Worm (Caenorhabditis elegans) whole organism, young adult: ENCODE results near the gene Y51H7C.9.

ENCODE experiments used
- B0019.2 ChIP-seq: fragments of 200-800 bp; sonication (Bioruptor generic); conservative IDR thresholded peaks from 2 replicates; pipeline ENCODE4 v1.3.6; 2022; ENCODE audit warnings: missing genetic modification reagents, missing genetic modification characterization, missing compliant biosample characterization
- B0261.1 ChIP-seq: sonication (generic microtip); optimal IDR thresholded peaks from 2 replicates; lab custom pipeline; 2016; ENCODE audit warnings: mild to moderate bottlenecking, missing genetic modification characterization, moderate library complexity, missing compliant biosample characterization
- B0336.3 ChIP-seq: fragments of 200-800 bp; sonication (Bioruptor generic); IDR thresholded peaks from 2 replicates; pipeline ENCODE4 v1.3.6; 2022; ENCODE audit warnings: missing genetic modification characterization, missing compliant biosample characterization
- C06A6.2 ChIP-seq: fragments of 200-800 bp; sonication (Bioruptor generic); conservative IDR thresholded peaks from 2 replicates; pipeline ENCODE4 v1.3.6; 2022; ENCODE audit warnings: missing genetic modification characterization, missing compliant biosample characterization
- F22D6.2 ChIP-seq: sonication (generic microtip); optimal IDR thresholded peaks from 2 replicates; lab custom pipeline; 2016; ENCODE audit warnings: mild to moderate bottlenecking, missing genetic modification characterization, missing compliant biosample characterization
- F39B2.1 ChIP-seq: fragments of 200-800 bp; sonication (Bioruptor generic); IDR thresholded peaks from 2 replicates; pipeline ENCODE4 v1.3.6; 2022; ENCODE audit warnings: missing genetic modification reagents, missing genetic modification characterization, missing compliant biosample characterization
- F49E8.2 ChIP-seq: sonication (generic microtip); optimal IDR thresholded peaks from 3 replicates; lab custom pipeline; 2017; ENCODE audit warnings: missing genetic modification characterization, mild to moderate bottlenecking, missing compliant biosample characterization, antibody characterized with exemption, moderate library complexity; ENCODE audit not compliant: insufficient read depth
- F57A8.1 ChIP-seq: fragments of 200-800 bp; sonication (Bioruptor generic); optimal IDR thresholded peaks from 2 replicates; lab custom pipeline; 2018; ENCODE audit warnings: mild to moderate bottlenecking, missing genetic modification characterization, moderate library complexity, missing compliant biosample characterization
- F57C9.4 ChIP-seq: sonication (generic microtip); optimal IDR thresholded peaks from 2 replicates; lab custom pipeline; 2017; ENCODE audit warnings: mild to moderate bottlenecking, missing genetic modification characterization, missing compliant biosample characterization
- K12H6.12 ChIP-seq: fragments of 200-800 bp; sonication (Bioruptor generic); optimal IDR thresholded peaks from 2 replicates; lab custom pipeline; 2018; ENCODE audit warnings: mild to moderate bottlenecking, missing genetic modification characterization, missing compliant biosample characterization
- T26A5.8 ChIP-seq: sonication (generic microtip); optimal IDR thresholded peaks from 2 replicates; lab custom pipeline; 2016; ENCODE audit warnings: missing genetic modification characterization, missing compliant biosample characterization
- Y53F4B.3 ChIP-seq: fragments of 200-800 bp; sonication (Bioruptor generic); IDR thresholded peaks from 2 replicates; pipeline ENCODE4 v1.3.6; 2022; ENCODE audit warnings: missing genetic modification reagents, missing genetic modification characterization, missing compliant biosample characterization
- Y79H2A.3 ChIP-seq: fragments of 200-800 bp; sonication (Bioruptor generic); conservative IDR thresholded peaks from 2 replicates; pipeline ENCODE4 v1.3.6; 2022; ENCODE audit warnings: missing genetic modification reagents, missing genetic modification characterization, missing compliant biosample characterization
- ZK185.1 ChIP-seq: sonication (generic microtip); optimal IDR thresholded peaks from 2 replicates; lab custom pipeline; 2016; ENCODE audit warnings: mild to moderate bottlenecking, missing genetic modification characterization, missing compliant biosample characterization; ENCODE audit not compliant: poor library complexity, severe bottlenecking
- ama-1 ChIP-seq, 3 experiments: fragments of 150-350 bp in 1 of 3; sonication (generic microtip) in 2 of 3; optimal IDR thresholded peaks; 2 replicates each; lab custom pipeline; 2014 to 2018; ENCODE audit warnings: missing biosample characterization in 2 of 3, missing genetic modification characterization in 2 of 3, missing genetic modification reagents in 2 of 3
- atf-7 ChIP-seq: sonication (generic microtip); optimal IDR thresholded peaks from 2 replicates; lab custom pipeline; 2017; ENCODE audit warnings: mild to moderate bottlenecking, missing genetic modification characterization, missing compliant biosample characterization
- bed-2 ChIP-seq: fragments of 200-800 bp; sonication (Bioruptor generic); IDR thresholded peaks from 2 replicates; pipeline ENCODE4 v1.3.6; 2022; ENCODE audit warnings: missing genetic modification reagents, missing genetic modification characterization, missing compliant biosample characterization
- cebp-2 ChIP-seq: fragments of 200-800 bp; sonication (Bioruptor generic); IDR thresholded peaks from 2 replicates; pipeline ENCODE4 v1.3.6; 2022; ENCODE audit warnings: missing genetic modification characterization, missing compliant biosample characterization
- ceh-27 ChIP-seq: fragments of 200-800 bp; sonication (Bioruptor generic); optimal IDR thresholded peaks from 2 replicates; lab custom pipeline; 2018; ENCODE audit warnings: mild to moderate bottlenecking, missing genetic modification characterization, moderate library complexity, missing compliant biosample characterization
- ceh-40 ChIP-seq: fragments of 200-800 bp; sonication (Bioruptor generic); IDR thresholded peaks from 2 replicates; pipeline ENCODE4 v1.3.6; 2022; ENCODE audit warnings: missing genetic modification characterization, missing compliant biosample characterization
- dox-1 ChIP-seq: fragments of 200-800 bp; sonication (Bioruptor generic); IDR thresholded peaks from 2 replicates; pipeline ENCODE4 v1.3.6; 2022; ENCODE audit warnings: missing genetic modification reagents, missing genetic modification characterization, missing compliant biosample characterization
- dpff-1 ChIP-seq: sonication (generic microtip); optimal IDR thresholded peaks from 2 replicates; lab custom pipeline; 2017; ENCODE audit warnings: mild to moderate bottlenecking, missing genetic modification characterization, missing compliant biosample characterization
- egl-18 ChIP-seq: fragments of 200-800 bp; sonication (Bioruptor generic); IDR thresholded peaks from 2 replicates; pipeline ENCODE4 v1.3.6; 2022; ENCODE audit warnings: missing genetic modification reagents, missing genetic modification characterization, missing compliant biosample characterization
- egrh-3 ChIP-seq: fragments of 200-800 bp; sonication (Bioruptor generic); IDR thresholded peaks from 2 replicates; pipeline ENCODE4 v1.3.6; 2022; ENCODE audit warnings: missing genetic modification reagents, missing genetic modification characterization, missing compliant biosample characterization
- fkh-3 ChIP-seq: sonication (generic microtip); optimal IDR thresholded peaks from 2 replicates; lab custom pipeline; 2016; ENCODE audit warnings: mild to moderate bottlenecking, missing genetic modification characterization, missing compliant biosample characterization
- hlh-26 ChIP-seq: fragments of 200-800 bp; sonication (Bioruptor generic); conservative IDR thresholded peaks from 2 replicates; pipeline ENCODE4 v1.3.6; 2022; ENCODE audit warnings: missing genetic modification reagents, missing genetic modification characterization, missing compliant biosample characterization
- hsf-1 ChIP-seq: fragments of 200-800 bp; sonication (Bioruptor generic); IDR thresholded peaks from 2 replicates; pipeline ENCODE4 v1.3.6; 2022; ENCODE audit warnings: missing genetic modification reagents, missing genetic modification characterization, missing compliant biosample characterization
- let-607 ChIP-seq, 2 experiments: fragments of 200-800 bp in 1 of 2; sonication (Bioruptor generic) in 1 of 2; sonication (generic microtip) in 1 of 2; optimal IDR thresholded peaks; 2 replicates each; lab custom pipeline; 2016 to 2018; ENCODE audit warnings: mild to moderate bottlenecking in 2 of 2, missing compliant biosample characterization in 2 of 2, missing genetic modification characterization in 2 of 2, moderate library complexity in 2 of 2, missing genotype in 1 of 2
- lin-26 ChIP-seq: fragments of 200-800 bp; sonication (Bioruptor generic); IDR thresholded peaks from 2 replicates; pipeline ENCODE4 v1.3.6; 2022; ENCODE audit warnings: missing genetic modification reagents, missing genetic modification characterization, missing compliant biosample characterization
- lin-54 ChIP-seq: fragments of 200-800 bp; sonication (Bioruptor generic); optimal IDR thresholded peaks from 2 replicates; lab custom pipeline; 2018; ENCODE audit warnings: mild to moderate bottlenecking, missing genetic modification characterization, missing compliant biosample characterization
- madf-8 ChIP-seq: fragments of 200-800 bp; sonication (Bioruptor generic); conservative IDR thresholded peaks from 2 replicates; pipeline ENCODE4 v1.3.6; 2022; ENCODE audit warnings: missing genetic modification reagents, missing genetic modification characterization, missing compliant biosample characterization
- mcd-1 ChIP-seq: fragments of 200-800 bp; sonication (Bioruptor generic); IDR thresholded peaks from 2 replicates; pipeline ENCODE4 v1.3.6; 2022; ENCODE audit warnings: missing genetic modification reagents, missing genetic modification characterization, missing compliant biosample characterization
- mes-4 ChIP-seq: sonication (generic microtip); optimal IDR thresholded peaks from 2 replicates; lab custom pipeline; 2016; ENCODE audit warnings: missing genotype, missing genetic modification characterization, missing compliant biosample characterization
- mxl-1 ChIP-seq: sonication (generic microtip); optimal IDR thresholded peaks from 2 replicates; lab custom pipeline; 2016; ENCODE audit warnings: missing genetic modification characterization, missing compliant biosample characterization
- nfya-1 ChIP-seq: sonication (generic microtip); optimal IDR thresholded peaks from 2 replicates; lab custom pipeline; 2017; ENCODE audit warnings: antibody characterized with exemption, missing compliant biosample characterization, missing genetic modification characterization, borderline replicate concordance; ENCODE audit not compliant: insufficient read depth
- nfyb-1 ChIP-seq: fragments of 200-800 bp; sonication (Bioruptor generic); IDR thresholded peaks from 2 replicates; pipeline ENCODE4 v1.3.6; 2022; ENCODE audit warnings: missing genetic modification reagents, missing genetic modification characterization, missing compliant biosample characterization
- rcor-1 ChIP-seq: fragments of 200-800 bp; sonication (Bioruptor generic); IDR thresholded peaks from 2 replicates; pipeline ENCODE4 v1.3.6; 2022; ENCODE audit warnings: missing genetic modification reagents, missing genetic modification characterization, missing compliant biosample characterization
- snpc-1.3 ChIP-seq: sonication (generic microtip); optimal IDR thresholded peaks from 2 replicates; lab custom pipeline; 2017; ENCODE audit warnings: missing genetic modification characterization, mild to moderate bottlenecking, missing compliant biosample characterization, antibody characterized with exemption, moderate library complexity, missing genotype, missing genetic modification reagents; ENCODE audit not compliant: insufficient read depth
- tlf-1 ChIP-seq: fragments of 200-800 bp; sonication (Bioruptor generic); optimal IDR thresholded peaks from 2 replicates; lab custom pipeline; 2018; ENCODE audit warnings: mild to moderate bottlenecking, missing genetic modification characterization, missing compliant biosample characterization
- zfh-2 ChIP-seq: fragments of 200-800 bp; sonication (Bioruptor generic); conservative IDR thresholded peaks from 2 replicates; pipeline ENCODE4 v1.3.6; 2022; ENCODE audit warnings: missing genetic modification reagents, missing genetic modification characterization, missing compliant biosample characterization
- ztf-26 ChIP-seq: sonication (generic microtip); optimal IDR thresholded peaks from 2 replicates; lab custom pipeline; 2017; ENCODE audit warnings: missing genetic modification characterization, missing compliant biosample characterization
- ztf-28 ChIP-seq: fragments of 200-800 bp; sonication (Bioruptor generic); IDR thresholded peaks from 2 replicates; pipeline ENCODE4 v1.3.6; 2022; ENCODE audit warnings: missing genetic modification reagents, missing genetic modification characterization, missing compliant biosample characterization
- ztf-3 ChIP-seq: fragments of 200-800 bp; sonication (Bioruptor generic); optimal IDR thresholded peaks from 2 replicates; lab custom pipeline; 2018; ENCODE audit warnings: mild to moderate bottlenecking, missing genetic modification characterization, missing compliant biosample characterization

The Y51H7C.9 gene

ce11 chrII:1374486-1374885 lies 36.8 kb downstream of the Y51H7C.9 start:
- TF ChIP-seq hsf-1 (GFP tag; lab: Robert Waterston, UW) (no peak), let-607 (tag; optimal IDR thresholded peaks at IDR 0.05; lab: Kevin White, UChicago) (no peak), nfya-1 (tag; lab: Kevin White, UChicago) (no peak), cebp-2 (no peak), snpc-1.3 (no peak), dox-1 (no peak), ztf-26 (tag; lab: Kevin White, UChicago) (no peak), atf-7 (tag; lab: Kevin White, UChicago) (no peak), egl-18 (GFP tag; lab: Robert Waterston, UW) (no peak), Y53F4B.3 (no peak), fkh-3 (no peak), ztf-3 (GFP tag; lab: Kevin White, UChicago) (no peak), dpff-1 (tag; lab: Kevin White, UChicago) (no peak), lin-26 (no peak)

- no peak for TF ChIP-seq tlf-1 (GFP tag; lab: Kevin White, UChicago)
- TF ChIP-seq nfyb-1 (GFP tag; lab: Robert Waterston, UW), result peak; percentile 83
Observed at ce11 chrII:1372966-1373365, 38.3 kb downstream of the Y51H7C.9 start.

- no peak for TF ChIP-seq ama-1 (optimal IDR thresholded peaks at IDR 0.05; lab: Kevin White, UChicago)
- TF ChIP-seq ama-1 (GFP tag; optimal IDR thresholded peaks at IDR 0.05; lab: Kevin White, UChicago), result no peak
- no peak for TF ChIP-seq rcor-1
- no peak for TF ChIP-seq mes-4 (tag; lab: Kevin White, UChicago)
- TF ChIP-seq mcd-1 (GFP tag; lab: Robert Waterston, UW), result no peak
- no peak for TF ChIP-seq ZK185.1 (tag; lab: Kevin White, UChicago)
- no peak for TF ChIP-seq egl-18 (GFP tag; lab: Robert Waterston, UW)
- TF ChIP-seq Y79H2A.3 (GFP tag; lab: Robert Waterston, UW), result no peak
- no peak for TF ChIP-seq madf-8 (GFP tag; lab: Robert Waterston, UW)
- no peak for TF ChIP-seq F22D6.2 (tag; lab: Kevin White, UChicago)
- TF ChIP-seq B0261.1, result no peak
- no peak for TF ChIP-seq F49E8.2
- TF ChIP-seq ceh-27, result no peak
- no peak for TF ChIP-seq T26A5.8
- no peak for TF ChIP-seq mxl-1 (tag; lab: Kevin White, UChicago)
- no peak for TF ChIP-seq F39B2.1 (GFP tag; lab: Robert Waterston, UW)
- no peak for TF ChIP-seq egrh-3
Observed at ce11 chrII:1372138-1372537, 39.1 kb downstream of the Y51H7C.9 start.

ce11 chrII:1371533-1371932 lies 39.7 kb downstream of the Y51H7C.9 start:
- peak; percentile 70 for TF ChIP-seq zfh-2 (GFP tag; lab: Robert Waterston, UW)
- no peak for TF ChIP-seq ztf-28 (GFP tag; lab: Robert Waterston, UW)

DNA sequence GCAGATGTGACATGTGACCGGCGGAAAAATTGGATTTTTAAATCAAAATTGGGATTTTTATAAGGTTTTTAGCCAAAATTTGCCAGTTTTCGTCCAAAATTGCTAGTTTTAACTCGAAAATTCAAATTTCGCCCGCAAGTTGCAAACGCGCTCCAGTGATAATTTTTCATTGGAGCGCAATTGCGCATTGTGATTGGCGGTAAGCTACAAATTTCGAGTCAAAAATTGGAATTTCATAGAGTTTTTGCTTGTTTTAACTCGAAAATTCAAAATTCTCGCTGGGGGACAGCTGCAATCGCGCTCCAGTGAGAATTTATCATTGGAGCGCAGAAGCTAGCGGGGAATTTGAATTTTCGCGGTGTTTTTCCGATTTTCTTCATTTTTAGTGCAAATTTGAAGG lies 42.0 kb downstream of the Y51H7C.9 start:
- TF ChIP-seq bed-2 (GFP tag; lab: Robert Waterston, UW) (no peak), C06A6.2 (GFP tag; lab: Robert Waterston, UW) (no peak), rcor-1 (no peak), K12H6.12 (tag; lab: Kevin White, UChicago) (no peak), B0019.2 (GFP tag; lab: Robert Waterston, UW) (no peak), nfyb-1 (GFP tag; lab: Robert Waterston, UW) (no peak), B0336.3 (GFP tag; lab: Robert Waterston, UW) (no peak), hlh-26 (no peak), F49E8.2 (peak; percentile 26), lin-54 (GFP tag; lab: Kevin White, UChicago) (peak; percentile 57), F57C9.4 (no peak), ceh-40 (no peak), mcd-1 (GFP tag; lab: Robert Waterston, UW) (peak; percentile 83), egl-18 (GFP tag; lab: Robert Waterston, UW) (no peak), F57A8.1 (no peak), F22D6.2 (tag; lab: Kevin White, UChicago) (no peak)
